Fruit fly (Drosophila melanogaster): ENCODE measurements around the gene CG6996.

CG6996 gene

DNA sequence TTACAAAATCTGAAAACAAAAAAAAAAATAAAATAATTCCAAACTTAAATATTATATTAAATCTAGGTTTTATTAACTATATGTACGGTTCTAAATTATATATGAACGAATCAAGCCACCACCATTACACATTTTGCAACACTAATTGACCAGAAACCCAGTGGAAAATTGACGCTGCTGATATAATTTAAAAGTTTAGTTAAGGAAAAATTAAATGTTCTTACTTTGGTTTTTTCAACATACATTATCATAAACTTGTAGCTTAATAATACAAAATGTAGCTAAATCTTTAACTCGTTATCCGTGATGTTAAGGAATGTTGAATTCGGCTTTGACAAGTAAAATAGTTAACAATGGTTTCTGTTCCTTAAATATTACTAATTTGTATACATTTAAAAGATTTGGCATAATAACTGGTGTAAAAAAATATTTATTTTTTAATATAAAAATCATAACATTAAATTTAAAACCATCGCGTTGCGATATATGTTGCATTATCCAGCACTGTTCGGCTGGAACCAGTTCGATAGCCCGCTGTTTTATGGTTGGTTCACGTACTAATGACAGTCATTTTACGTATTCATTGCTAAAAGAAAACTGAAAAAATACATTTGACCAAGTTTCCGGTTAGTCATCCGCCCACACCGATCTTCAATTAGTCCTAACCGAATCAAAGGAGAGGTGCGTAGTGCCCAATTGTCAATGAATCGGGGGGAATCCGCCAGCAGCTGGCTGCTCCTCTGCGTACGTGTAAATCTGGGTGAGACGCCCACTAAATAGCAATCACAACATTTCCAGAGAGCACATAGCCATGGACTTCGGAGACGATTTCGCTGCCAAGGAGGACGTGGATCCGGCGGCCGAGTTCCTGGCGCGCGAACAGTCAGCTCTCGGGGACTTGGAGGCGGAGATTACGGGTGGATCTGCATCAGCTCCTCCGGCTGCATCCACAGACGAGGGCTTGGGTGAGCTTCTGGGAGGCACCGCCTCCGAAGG is 35.0 kb downstream of the CG6996 start (continued):
- TF ChIP-seq CG15601 (tag; optimal IDR thresholded peaks at IDR 0.05) (peak; percentile 53), ATbp (GFP tag; optimal IDR thresholded peaks at IDR 0.05) (no peak), CG18599 (GFP tag; optimal IDR thresholded peaks at IDR 0.05) (peak; percentile 71), CG34224 (GFP tag; IDR thresholded peaks at IDR 0.05; ENCODE audit: partially characterized antibody) (peak; percentile 60), CG12219 (GFP tag; optimal IDR thresholded peaks at IDR 0.05) (peak; percentile 2), CG43689 (GFP tag; IDR thresholded peaks at IDR 0.05) (0 out of 2 replicates have a peak, but pooled peaks have one; percentile 29), grn (GFP tag; optimal IDR thresholded peaks at IDR 0.05) (no peak), fd3F (GFP tag; optimal IDR thresholded peaks at IDR 0.05) (peak; percentile 44), lab (GFP tag; optimal IDR thresholded peaks at IDR 0.05) (peak; percentile 74), abd-A (tag; optimal IDR thresholded peaks at IDR 0.05) (no peak), CG6254 (GFP tag; optimal IDR thresholded peaks at IDR 0.05) (no peak), CG14710 (tag; optimal IDR thresholded peaks at IDR 0.05) (peak; percentile 48), kay (GFP tag; optimal IDR thresholded peaks at IDR 0.05) (no peak), CG30431 (GFP tag; optimal IDR thresholded peaks at IDR 0.05) (no peak), cwo (GFP tag; optimal IDR thresholded peaks at IDR 0.05) (peak; percentile 47), NFAT (GFP tag; IDR thresholded peaks at IDR 0.05) (peak; percentile 66), CG7839 (tag; optimal IDR thresholded peaks at IDR 0.05) (peak; percentile 66), sim (GFP tag; IDR thresholded peaks at IDR 0.05) (0 out of 2 replicates have a peak, but pooled peaks have one; percentile 7), CG15269 (tag; optimal IDR thresholded peaks at IDR 0.05) (peak; percentile 65), Xbp1 (GFP tag; optimal IDR thresholded peaks at IDR 0.05) (peak; percentile 57), az2 (GFP tag; optimal IDR thresholded peaks at IDR 0.05) (peak; percentile 27), tio (GFP tag; optimal IDR thresholded peaks at IDR 0.05) (peak; percentile 29), grau (tag; optimal IDR thresholded peaks at IDR 0.05) (peak; percentile 71), sqz (GFP tag; optimal IDR thresholded peaks at IDR 0.05) (peak; percentile 28), sc (optimal IDR thresholded peaks at IDR 0.05) (no peak), sc (GFP tag; optimal IDR thresholded peaks at IDR 0.05) (peak; percentile 34), CG7357 (GFP tag; IDR thresholded peaks at IDR 0.05) (no peak; the same call in 2 of the 3 replicates), Rx (GFP tag; IDR thresholded peaks at IDR 0.05) (0 out of 2 replicates have a peak, but pooled peaks have one; percentile 23), hbn (GFP tag; IDR thresholded peaks at IDR 0.05; ENCODE audit: partially characterized antibody) (peak; percentile 60; the same call in 1 of the 2 replicates), ems (GFP tag; optimal IDR thresholded peaks at IDR 0.05) (peak; percentile 4), dpn (GFP tag; optimal IDR thresholded peaks at IDR 0.05) (peak in 1 of 2 experiments; percentile 53), CG10366 (GFP tag; IDR thresholded peaks at IDR 0.05) (peak; percentile 27), CrebB (tag; optimal IDR thresholded peaks at IDR 0.05) (peak; percentile 14), CG18619 (GFP tag; optimal IDR thresholded peaks at IDR 0.05) (peak; percentile 53), mld (GFP tag; IDR thresholded peaks at IDR 0.05; ENCODE audit: partially characterized antibody) (no peak), CG2678 (tag; optimal IDR thresholded peaks at IDR 0.05) (peak; percentile 81), CG1024 (GFP tag; IDR thresholded peaks at IDR 0.05) (peak; percentile 69; the same call in 1 of the 2 replicates), CG17186 (GFP tag; optimal IDR thresholded peaks at IDR 0.05) (no peak), D19B (GFP tag; optimal IDR thresholded peaks at IDR 0.05) (peak; percentile 44), shn (GFP tag; optimal IDR thresholded peaks at IDR 0.05) (no peak), vvl (GFP tag; IDR thresholded peaks at IDR 0.05) (peak; percentile 50; the same call in 1 of the 2 replicates), hb (GFP tag; IDR thresholded peaks at IDR 0.05; ENCODE audit: partially characterized antibody) (0 out of 3 replicates have a peak, but pooled peaks have one; percentile 11), CG30403 (GFP tag; optimal IDR thresholded peaks at IDR 0.05) (peak; percentile 71), bsh (GFP tag; optimal IDR thresholded peaks at IDR 0.05) (peak in 1 of 2 experiments; percentile 49), PHDP (tag; optimal IDR thresholded peaks at IDR 0.05) (peak; percentile 73), Sox102F (GFP tag; optimal IDR thresholded peaks at IDR 0.05) (peak; percentile 70)

All from whole organism, embryonic.